Fruit fly (Drosophila melanogaster) whole organism, embryonic: ENCODE results near the gene CG12115.

Source experiments
- Adf1 ChIP-seq: fragments of 200-800 bp; sonication (Bioruptor generic); IDR thresholded peaks from 2 replicates; pipeline ENCODE4 v1.3.6; 2022; ENCODE audit warnings: missing biosample characterization, missing genetic modification characterization
- BEAF-32 ChIP-seq: fragments of 200-800 bp; sonication (Bioruptor generic); optimal IDR thresholded peaks from 3 replicates; lab custom pipeline; 2017; ENCODE audit warnings: missing biosample characterization, missing genetic modification characterization, mild to moderate bottlenecking, moderate library complexity, missing genetic modification reagents
- Bgb ChIP-seq: fragments of 200-800 bp; sonication (Bioruptor generic); IDR thresholded peaks from 2 replicates; pipeline ENCODE4 v1.3.6; 2022; ENCODE audit warnings: missing biosample characterization, missing genetic modification characterization; ENCODE audit not compliant: partially characterized antibody
- CG10543 ChIP-seq: fragments of 200-800 bp; sonication (Bioruptor generic); optimal IDR thresholded peaks from 3 replicates; lab custom pipeline; 2017; ENCODE audit warnings: missing biosample characterization, mild to moderate bottlenecking, missing genetic modification characterization, moderate library complexity
- CG11504 ChIP-seq: fragments of 200-800 bp; sonication (Bioruptor generic); optimal IDR thresholded peaks from 3 replicates; lab custom pipeline; 2019; ENCODE audit warnings: missing biosample characterization, mild to moderate bottlenecking, missing genetic modification characterization, moderate library complexity
- CG11560 ChIP-seq: fragments of 200-800 bp; sonication (Bioruptor generic); IDR thresholded peaks from 3 replicates; pipeline ENCODE4 v1.3.6; 2022; ENCODE audit warnings: missing biosample characterization, missing genetic modification characterization
- CG13287 ChIP-seq: fragments of 200-800 bp; sonication (Bioruptor generic); IDR thresholded peaks from 2 replicates; pipeline ENCODE4 v1.3.6; 2022; ENCODE audit warnings: missing biosample characterization, missing genetic modification characterization; ENCODE audit not compliant: partially characterized antibody
- CG14667 ChIP-seq: fragments of 200-800 bp; sonication (Bioruptor generic); IDR thresholded peaks from 2 replicates; pipeline ENCODE4 v1.3.6; 2022; ENCODE audit warnings: missing biosample characterization, missing genetic modification characterization
- CG15601 ChIP-seq: fragments of 200-800 bp; sonication (Bioruptor generic); optimal IDR thresholded peaks from 3 replicates; lab custom pipeline; 2019; ENCODE audit warnings: missing biosample characterization, mild to moderate bottlenecking, missing genetic modification characterization, moderate library complexity
- CG17385 ChIP-seq: fragments of 200-800 bp; sonication (Bioruptor generic); optimal IDR thresholded peaks from 3 replicates; lab custom pipeline; 2018; ENCODE audit warnings: missing biosample characterization, mild to moderate bottlenecking, missing genetic modification characterization
- CG17802 ChIP-seq: fragments of 200-800 bp; sonication (Bioruptor generic); optimal IDR thresholded peaks from 2 replicates; lab custom pipeline; 2018; ENCODE audit warnings: missing biosample characterization, mild to moderate bottlenecking, missing genetic modification characterization, moderate library complexity
- CG2116 ChIP-seq: fragments of 200-800 bp; sonication (Bioruptor generic); optimal IDR thresholded peaks from 3 replicates; lab custom pipeline; 2018; ENCODE audit warnings: missing biosample characterization, mild to moderate bottlenecking, missing genetic modification characterization
- CG32772 ChIP-seq: fragments of 200-800 bp; sonication (Bioruptor generic); IDR thresholded peaks from 2 replicates; pipeline ENCODE4 v1.3.6; 2022; ENCODE audit warnings: missing biosample characterization, missing genetic modification characterization
- CG34224 ChIP-seq: fragments of 200-800 bp; sonication (Bioruptor generic); IDR thresholded peaks from 3 replicates; pipeline ENCODE4 v1.3.6; 2022; ENCODE audit warnings: missing biosample characterization, missing genetic modification characterization; ENCODE audit not compliant: partially characterized antibody
- CG34422 ChIP-seq: fragments of 200-800 bp; sonication (Bioruptor generic); IDR thresholded peaks from 3 replicates; pipeline ENCODE4 v1.3.6; 2022; ENCODE audit warnings: missing biosample characterization, missing genetic modification characterization
- CG4360 ChIP-seq: fragments of 200-800 bp; sonication (Bioruptor generic); IDR thresholded peaks from 2 replicates; pipeline ENCODE4 v1.3.6; 2022; ENCODE audit warnings: missing biosample characterization, missing genetic modification characterization
- CG6683 ChIP-seq: fragments of 200-800 bp; sonication (Bioruptor generic); optimal IDR thresholded peaks from 2 replicates; lab custom pipeline; 2017; ENCODE audit warnings: missing biosample characterization, mild to moderate bottlenecking, missing genetic modification characterization, missing genetic modification reagents
- CG6765 ChIP-seq: fragments of 200-800 bp; sonication (Bioruptor generic); optimal IDR thresholded peaks from 3 replicates; lab custom pipeline; 2017; ENCODE audit warnings: missing biosample characterization, mild to moderate bottlenecking, missing genetic modification characterization
- CG8388 ChIP-seq: fragments of 200-800 bp; sonication (Bioruptor generic); optimal IDR thresholded peaks from 2 replicates; lab custom pipeline; 2019; ENCODE audit warnings: missing biosample characterization, mild to moderate bottlenecking, missing genetic modification characterization, moderate library complexity
- CG9797 ChIP-seq: fragments of 200-800 bp; sonication (Bioruptor generic); optimal IDR thresholded peaks from 3 replicates; lab custom pipeline; 2018; ENCODE audit warnings: missing biosample characterization, mild to moderate bottlenecking, missing genetic modification characterization
- Camta ChIP-seq: fragments of 200-800 bp; sonication (Bioruptor generic); optimal IDR thresholded peaks from 2 replicates; lab custom pipeline; 2016; ENCODE audit warnings: missing biosample characterization, missing genetic modification characterization
- Dll ChIP-seq: fragments of 200-800 bp; sonication (Bioruptor generic); IDR thresholded peaks from 4 replicates; pipeline ENCODE4 v1.3.6; 2022; ENCODE audit warnings: missing biosample characterization, missing genetic modification characterization; ENCODE audit not compliant: partially characterized antibody
- Dref ChIP-seq: fragments of 200-800 bp; sonication (Bioruptor generic); IDR thresholded peaks from 2 replicates; pipeline ENCODE4 v1.3.6; 2022; ENCODE audit warnings: missing biosample characterization, missing genetic modification characterization
- E2f2 ChIP-seq: fragments of 200-800 bp; sonication (Bioruptor generic); IDR thresholded peaks from 2 replicates; pipeline ENCODE4 v1.3.6; 2022; ENCODE audit warnings: missing biosample characterization, missing genetic modification characterization
- HLH54F ChIP-seq: fragments of 200-800 bp; sonication (Bioruptor generic); optimal IDR thresholded peaks from 3 replicates; lab custom pipeline; 2016; ENCODE audit warnings: missing biosample characterization, missing genetic modification characterization
- MBD-R2 ChIP-seq: fragments of 200-800 bp; sonication (Bioruptor generic); IDR thresholded peaks from 2 replicates; pipeline ENCODE4 v1.3.6; 2022; ENCODE audit warnings: missing biosample characterization, missing genetic modification characterization
- MESR4 ChIP-seq: fragments of 200-800 bp; sonication (Bioruptor generic); optimal IDR thresholded peaks from 2 replicates; lab custom pipeline; 2018; ENCODE audit warnings: missing biosample characterization, mild to moderate bottlenecking, missing genetic modification characterization, moderate library complexity
- MTF-1 ChIP-seq: fragments of 200-800 bp; sonication (Bioruptor generic); optimal IDR thresholded peaks from 2 replicates; lab custom pipeline; 2018; ENCODE audit warnings: missing biosample characterization, mild to moderate bottlenecking, missing genetic modification characterization, borderline replicate concordance
- Scr ChIP-seq: fragments of 200-800 bp; sonication (Bioruptor generic); IDR thresholded peaks from 2 replicates; pipeline ENCODE4 v1.3.6; 2022; ENCODE audit warnings: missing biosample characterization, missing genetic modification characterization; ENCODE audit not compliant: partially characterized antibody
- Sin3A ChIP-seq: fragments of >200 bp; optimal IDR thresholded peaks from 2 replicates; lab custom pipeline; 2018
- Sry-δ ChIP-seq: fragments of 200-800 bp; sonication (Bioruptor generic); optimal IDR thresholded peaks from 2 replicates; lab custom pipeline; 2016; ENCODE audit warnings: missing biosample characterization, missing genetic modification characterization
- Xbp1 ChIP-seq: fragments of 200-800 bp; sonication (Bioruptor generic); optimal IDR thresholded peaks from 3 replicates; lab custom pipeline; 2016; ENCODE audit warnings: missing biosample characterization, mild to moderate bottlenecking, missing genetic modification characterization
- YL-1 ChIP-seq: fragments of 200-800 bp; sonication (Bioruptor generic); optimal IDR thresholded peaks from 3 replicates; lab custom pipeline; 2017; ENCODE audit warnings: missing biosample characterization, mild to moderate bottlenecking, missing genetic modification characterization
- amos ChIP-seq: fragments of 200-800 bp; sonication (Bioruptor generic); IDR thresholded peaks from 2 replicates; pipeline ENCODE4 v1.3.6; 2022; ENCODE audit warnings: missing biosample characterization, missing genetic modification characterization; ENCODE audit not compliant: partially characterized antibody
- bbx ChIP-seq: fragments of 200-800 bp; sonication (Bioruptor generic); IDR thresholded peaks from 2 replicates; pipeline ENCODE4 v1.3.6; 2022; ENCODE audit warnings: missing biosample characterization, missing genetic modification characterization; ENCODE audit not compliant: partially characterized antibody
- bigmax ChIP-seq: fragments of 200-800 bp; sonication (Bioruptor generic); optimal IDR thresholded peaks from 2 replicates; lab custom pipeline; 2018; ENCODE audit warnings: missing biosample characterization, mild to moderate bottlenecking, missing genetic modification characterization
- crp ChIP-seq, 2 experiments: fragments of 200-800 bp; sonication (Bioruptor generic); optimal IDR thresholded peaks; 2 replicates in 1 of 2; 3 replicates in 1 of 2; lab custom pipeline; 2017; ENCODE audit warnings: missing biosample characterization in 2 of 2, missing genetic modification characterization in 2 of 2, mild to moderate bottlenecking in 1 of 2, moderate library complexity in 1 of 2
- dmrt99B ChIP-seq: fragments of 200-800 bp; sonication (Bioruptor generic); optimal IDR thresholded peaks from 2 replicates; lab custom pipeline; 2018; ENCODE audit warnings: missing biosample characterization, mild to moderate bottlenecking, missing genetic modification characterization, moderate library complexity
- jing ChIP-seq: fragments of 200-800 bp; sonication (Bioruptor generic); optimal IDR thresholded peaks from 2 replicates; lab custom pipeline; 2018; ENCODE audit warnings: missing biosample characterization, mild to moderate bottlenecking, missing genetic modification characterization
- kay ChIP-seq: fragments of 200-800 bp; sonication (Bioruptor generic); optimal IDR thresholded peaks from 2 replicates; lab custom pipeline; 2016; ENCODE audit warnings: missing biosample characterization, missing genetic modification characterization
- maf-S ChIP-seq: fragments of 200-800 bp; sonication (Bioruptor generic); optimal IDR thresholded peaks from 2 replicates; lab custom pipeline; 2016; ENCODE audit warnings: missing biosample characterization, missing genetic modification characterization
- phol ChIP-seq: fragments of 200-800 bp; sonication (Bioruptor generic); optimal IDR thresholded peaks from 3 replicates; lab custom pipeline; 2018; ENCODE audit warnings: missing biosample characterization, mild to moderate bottlenecking, missing genetic modification characterization, moderate library complexity
- scrt ChIP-seq: fragments of 200-800 bp; sonication (Bioruptor generic); optimal IDR thresholded peaks from 2 replicates; lab custom pipeline; 2018; ENCODE audit warnings: missing biosample characterization, mild to moderate bottlenecking, missing genetic modification characterization, moderate library complexity
- sd ChIP-seq: fragments of 200-800 bp; sonication (Bioruptor generic); optimal IDR thresholded peaks from 3 replicates; lab custom pipeline; 2018; ENCODE audit warnings: missing biosample characterization, mild to moderate bottlenecking, missing genetic modification characterization, moderate library complexity
- stwl ChIP-seq: fragments of 200-800 bp; sonication (Bioruptor generic); optimal IDR thresholded peaks from 3 replicates; lab custom pipeline; 2018; ENCODE audit warnings: missing biosample characterization, mild to moderate bottlenecking, missing genetic modification characterization, moderate library complexity
- tin ChIP-seq: fragments of 200-800 bp; sonication (Bioruptor generic); optimal IDR thresholded peaks from 3 replicates; lab custom pipeline; 2016; ENCODE audit warnings: missing biosample characterization, missing genetic modification characterization
- unc-4 ChIP-seq: fragments of 200-800 bp; sonication (Bioruptor generic); IDR thresholded peaks from 2 replicates; pipeline ENCODE4 v1.3.6; 2022; ENCODE audit warnings: missing biosample characterization, missing genetic modification characterization; ENCODE audit not compliant: partially characterized antibody
- vnd ChIP-seq: fragments of 200-800 bp; sonication (Bioruptor generic); IDR thresholded peaks from 3 replicates; pipeline ENCODE4 v1.3.6; 2022; ENCODE audit warnings: missing biosample characterization, missing genetic modification characterization; ENCODE audit not compliant: partially characterized antibody

CG12115 gene

dm6 chrX:9158366-9158765, 32.0 kb downstream of the CG12115 start, which contains the start of the genes Ost48 and Dlip1:
Gene Ost48 (minus strand): TSS chrX:9158515.
Gene Dlip1 (plus strand): TSS chrX:9158622.
- TF ChIP-seq stwl (tag; lab: Kevin White, UChicago) (peak; percentile 54), CG4360 (GFP tag; lab: Robert Waterston, UW) (no peak), CG34422 (GFP tag; lab: Robert Waterston, UW) (peak; percentile 50; the same call in 1 of the 3 replicates), E2f2 (GFP tag; lab: Robert Waterston, UW) (peak; percentile 65), Camta (GFP tag; lab: Kevin White, UChicago) (no peak), Sin3A (lab: Kevin White, UChicago) (peak; percentile 24), crp (GFP tag; optimal IDR thresholded peaks at IDR 0.05; lab: Kevin White, UChicago) (peak in 1 of 2 experiments; percentile 18), CG10543 (GFP tag; lab: Kevin White, UChicago) (no peak), CG17802 (tag; lab: Kevin White, UChicago) (no peak), maf-S (no peak), HLH54F (GFP tag; lab: Kevin White, UChicago) (no peak), CG11504 (no peak), bigmax (GFP tag; lab: Kevin White, UChicago) (peak; percentile 71), CG15601 (no peak), CG13287 (GFP tag; lab: Robert Waterston, UW) (peak; percentile 61; the same call in 1 of the 2 replicates), dmrt99B (no peak), CG34224 (GFP tag; lab: Robert Waterston, UW) (peak; percentile 28; the same call in 1 of the 3 replicates), BEAF-32 (GFP tag; lab: Kevin White, UChicago) (peak; percentile 61), Scr (GFP tag; lab: Robert Waterston, UW) (peak; percentile 49; the same call in 1 of the 2 replicates), Bgb (GFP tag; lab: Robert Waterston, UW) (0 out of 2 replicates have a peak, but pooled peaks have one; percentile 15), Adf1 (no peak), bbx (GFP tag; lab: Robert Waterston, UW) (0 out of 2 replicates have a peak, but pooled peaks have one; percentile 25), vnd (GFP tag; lab: Robert Waterston, UW) (0 out of 3 replicates have a peak, but pooled peaks have one; percentile 30), CG11560 (tag; lab: Robert Waterston, UW) (peak; percentile 62; the same call in 2 of the 3 replicates), MTF-1 (GFP tag; lab: Kevin White, UChicago) (no peak), Xbp1 (peak; percentile 28), tin (no peak), CG6765 (GFP tag; lab: Kevin White, UChicago) (no peak), CG9797 (GFP tag; lab: Kevin White, UChicago) (peak; percentile 67), sd (tag; lab: Kevin White, UChicago) (peak; percentile 34), Dll (GFP tag; lab: Robert Waterston, UW) (peak; percentile 58; the same call in 2 of the 4 replicates), amos (GFP tag; lab: Robert Waterston, UW) (peak; percentile 43; the same call in 1 of the 2 replicates), MESR4 (GFP tag; lab: Kevin White, UChicago) (peak; percentile 28), CG2116 (GFP tag; lab: Kevin White, UChicago) (peak; percentile 40), MBD-R2 (GFP tag; lab: Robert Waterston, UW) (peak; percentile 7; the same call in 1 of the 2 replicates), phol (tag; lab: Kevin White, UChicago) (peak; percentile 36), Dref (peak; percentile 67), jing (no peak), CG32772 (GFP tag; lab: Robert Waterston, UW) (peak; percentile 45; the same call in 1 of the 2 replicates), scrt (GFP tag; lab: Kevin White, UChicago) (no peak), unc-4 (GFP tag; lab: Robert Waterston, UW) (peak; percentile 52; the same call in 1 of the 2 replicates), Sry-δ (GFP tag; lab: Kevin White, UChicago) (peak; percentile 40), YL-1 (GFP tag; lab: Kevin White, UChicago) (peak; percentile 37), kay (GFP tag; lab: Kevin White, UChicago) (no peak), CG6683 (no peak), CG17385 (no peak), CG14667 (GFP tag; lab: Robert Waterston, UW) (no peak), CG8388 (GFP tag; lab: Kevin White, UChicago) (no peak)
